Worm (Caenorhabditis elegans) whole organism, young adult: ENCODE data around the gene cdc-48.1.

Experiments used
- F52B5.7 ChIP-seq: sonication (generic microtip); optimal IDR thresholded peaks from 2 replicates; lab custom pipeline; 2016; ENCODE audit warnings: mild to moderate bottlenecking, missing genetic modification characterization, missing compliant biosample characterization
- Y53F4B.3 ChIP-seq: fragments of 200-800 bp; sonication (Bioruptor generic); IDR thresholded peaks from 2 replicates; pipeline ENCODE4 v1.3.6; 2022; ENCODE audit warnings: missing genetic modification reagents, missing genetic modification characterization, missing compliant biosample characterization
- atf-7 ChIP-seq: sonication (generic microtip); optimal IDR thresholded peaks from 2 replicates; lab custom pipeline; 2017; ENCODE audit warnings: mild to moderate bottlenecking, missing genetic modification characterization, missing compliant biosample characterization
- unc-62 ChIP-seq: fragments of 150-350 bp; optimal IDR thresholded peaks from 2 replicates; lab custom pipeline; 2014; ENCODE audit warnings: missing biosample characterization, missing genetic modification reagents, missing genetic modification characterization

DNA sequence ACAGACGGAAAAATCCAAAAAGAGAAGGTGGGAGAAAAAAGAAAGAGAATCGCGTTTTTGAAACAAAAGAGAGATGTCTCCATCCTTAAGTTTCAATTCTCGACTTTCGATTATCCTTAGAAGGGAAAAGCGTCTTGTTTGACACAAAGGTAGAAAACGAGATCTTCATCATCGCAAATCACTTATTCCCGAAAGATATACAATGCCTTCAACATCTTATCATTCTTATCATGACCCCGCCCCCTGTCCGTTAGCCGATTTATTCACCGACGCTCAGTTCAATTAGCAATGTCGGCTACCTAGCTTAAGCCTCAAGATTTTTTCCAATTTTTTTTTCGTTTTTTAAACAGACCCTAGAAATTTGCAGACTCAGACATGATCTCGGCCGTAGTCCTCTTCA is 35.8 kb upstream of the cdc-48.1 start, which contains the start of gene C14A4.9:
- TF ChIP-seq Y53F4B.3 (GFP tag; lab: Robert Waterston, UW) (no peak), F52B5.7 (tag; lab: Kevin White, UChicago) (no peak), unc-62 (GFP tag; lab: Kevin White, UChicago) (no peak), atf-7 (tag; lab: Kevin White, UChicago) (no peak)
